Fruit fly (Drosophila melanogaster): ENCODE data around the gene Fkbp59.

DNA sequence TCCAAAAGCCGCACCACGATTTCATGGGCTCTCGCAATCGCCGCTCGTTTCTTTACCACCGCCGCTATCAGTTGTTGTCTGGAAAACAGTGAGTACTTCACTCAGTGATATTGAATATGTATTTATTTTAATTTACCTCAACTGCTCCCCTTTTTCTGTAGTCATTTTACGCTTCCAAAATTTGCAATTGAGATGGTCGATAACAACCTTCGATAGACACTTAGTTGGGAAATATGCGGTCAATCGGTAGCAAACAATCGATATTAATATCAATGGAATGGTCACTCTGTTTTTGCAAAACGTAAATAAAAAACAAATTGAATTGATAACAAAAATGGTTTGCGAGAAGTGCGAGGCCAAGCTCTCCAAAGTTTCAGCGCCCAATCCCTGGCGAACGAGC is 2.8 kb downstream of the Fkbp59 start, which contains the start of the genes CG34183 and CG4537:
- TF ChIP-seq CG9948 (tag; optimal IDR thresholded peaks at IDR 0.05) (no peak), CG17806 (tag; optimal IDR thresholded peaks at IDR 0.05) (no peak)

All from whole organism, pupa.